Fruit fly (Drosophila melanogaster) Kc167 (cell line): ENCODE data around the gene CG2218.

Experiments used
- Myc ChIP-seq: fragments of >200 bp; optimal IDR thresholded peaks from 2 replicates; lab custom pipeline; 2017; ENCODE audit warnings: missing external identifiers
- Sin3A ChIP-seq: fragments of >200 bp; optimal IDR thresholded peaks from 2 replicates; lab custom pipeline; 2018; ENCODE audit warnings: missing external identifiers
- psq ChIP-seq: fragments of >200 bp; optimal IDR thresholded peaks from 2 replicates; lab custom pipeline; 2017; ENCODE audit warnings: missing external identifiers
- ttk ChIP-seq: sonication (Bioruptor generic); optimal IDR thresholded peaks from 2 replicates; lab custom pipeline; 2017; ENCODE audit warnings: missing external identifiers

DNA sequence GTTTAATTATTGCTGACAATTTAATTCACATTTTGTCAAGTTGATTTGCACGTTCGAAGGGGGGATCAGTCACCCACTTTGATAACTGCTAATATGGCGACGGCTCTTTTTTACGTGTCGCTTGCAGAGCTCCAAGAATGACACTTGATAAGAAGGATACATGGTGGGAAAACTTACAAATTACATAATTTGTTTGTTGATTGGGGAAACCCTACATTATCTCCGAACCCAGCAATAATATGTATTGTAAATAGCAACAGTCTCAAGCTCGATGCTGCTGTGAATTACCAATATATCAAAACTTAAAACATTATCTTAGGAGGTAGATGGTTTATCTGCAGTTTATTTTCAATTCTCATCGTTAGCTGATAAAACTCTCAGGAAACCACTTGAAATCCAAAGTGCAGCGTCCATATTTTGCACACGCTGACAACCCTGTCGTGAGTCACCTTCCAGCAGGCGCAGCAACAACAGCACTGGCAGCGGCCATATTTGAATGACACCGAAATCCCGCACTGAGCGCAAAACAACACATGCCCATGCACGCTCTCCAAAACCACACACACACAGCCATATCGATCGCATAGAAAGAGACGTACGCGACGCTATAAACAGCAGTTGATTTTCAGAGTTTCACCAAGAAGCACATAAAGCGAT lies 39.7 kb downstream of the CG2218 start:
- TF ChIP-seq Sin3A (lab: Kevin White, UChicago) (no peak), Myc (no peak), ttk (no peak), psq (lab: Kevin White, UChicago) (no peak)
